Worm (Caenorhabditis elegans): Measurements from ENCODE around the gene R10D12.7.

DNA sequence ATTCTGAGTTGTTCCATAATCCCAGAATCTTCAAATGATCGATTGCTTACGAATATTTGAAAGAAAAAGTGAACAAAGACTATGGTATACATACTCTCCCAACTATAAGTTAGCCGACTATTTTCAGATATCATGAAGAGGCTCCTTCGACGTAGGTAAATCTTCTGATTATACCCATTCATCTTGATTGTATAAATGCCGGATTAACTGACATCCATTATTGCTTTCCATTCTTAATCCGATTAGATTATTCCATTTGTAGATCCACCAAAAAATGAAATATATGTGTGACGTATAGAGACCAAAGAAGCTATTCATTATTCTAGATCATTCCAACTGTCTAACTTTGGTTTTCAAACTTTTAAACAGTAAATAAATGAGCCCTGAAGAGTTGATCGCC is 43.6 kb downstream of the R10D12.7 start:
- TF ChIP-seq blmp-1 (tag; optimal IDR thresholded peaks at IDR 0.05) (no peak), mep-1 (tag; optimal IDR thresholded peaks at IDR 0.05) (no peak), elt-3 (tag; optimal IDR thresholded peaks at IDR 0.05) (no peak), unc-62 (GFP tag; optimal IDR thresholded peaks at IDR 0.05) (no peak), lin-13 (tag; optimal IDR thresholded peaks at IDR 0.05) (no peak), ztf-11 (tag; optimal IDR thresholded peaks at IDR 0.05) (no peak)
